Worm (Caenorhabditis elegans) whole organism, late embryonic: ENCODE results near the gene C05C8.1.

Experiments used
- ceh-19 ChIP-seq: fragments of 200-800 bp; sonication (Bioruptor generic); optimal IDR thresholded peaks from 2 replicates; lab custom pipeline; 2018; ENCODE audit warnings: mild to moderate bottlenecking, missing genetic modification characterization, missing compliant biosample characterization
- ceh-45 ChIP-seq: fragments of 200-800 bp; sonication (Bioruptor generic); IDR thresholded peaks from 2 replicates; pipeline ENCODE4 v1.3.6; 2022; ENCODE audit warnings: missing genetic modification reagents, missing genetic modification characterization, missing compliant biosample characterization
- ceh-48 ChIP-seq: sonication (generic microtip); optimal IDR thresholded peaks from 2 replicates; lab custom pipeline; 2016; ENCODE audit warnings: missing genetic modification characterization, inconsistent platforms, missing compliant biosample characterization
- hlh-30 ChIP-seq: sonication (generic microtip); optimal IDR thresholded peaks from 2 replicates; lab custom pipeline; 2017; ENCODE audit warnings: antibody characterized with exemption, missing genetic modification characterization, missing compliant biosample characterization; ENCODE audit not compliant: insufficient read depth
- lin-11 ChIP-seq: fragments of 200-800 bp; sonication (Bioruptor generic); optimal IDR thresholded peaks from 2 replicates; lab custom pipeline; 2018; ENCODE audit warnings: mild to moderate bottlenecking, missing genetic modification characterization, missing compliant biosample characterization
- nfya-1 ChIP-seq: sonication (generic microtip); optimal IDR thresholded peaks from 2 replicates; lab custom pipeline; 2017; ENCODE audit warnings: missing genetic modification characterization, mild to moderate bottlenecking, missing compliant biosample characterization, antibody characterized with exemption, moderate library complexity
- nhr-11 ChIP-seq: fragments of 150-350 bp; optimal IDR thresholded peaks from 2 replicates; lab custom pipeline; 2014; ENCODE audit warnings: missing biosample characterization, missing genetic modification characterization
- pag-3 ChIP-seq: sonication (generic microtip); optimal IDR thresholded peaks from 2 replicates; lab custom pipeline; 2016; ENCODE audit warnings: missing compliant biosample characterization, missing genetic modification characterization, borderline replicate concordance
- pha-4 ChIP-seq: fragments of 150-350 bp; optimal IDR thresholded peaks from 2 replicates; lab custom pipeline; 2018; ENCODE audit warnings: missing biosample characterization, missing genetic modification reagents, missing genetic modification characterization
- pros-1 ChIP-seq: fragments of 150-350 bp; optimal IDR thresholded peaks from 2 replicates; lab custom pipeline; 2014; ENCODE audit warnings: missing biosample characterization, missing genetic modification reagents, missing genetic modification characterization
- rnt-1 ChIP-seq: sonication (generic microtip); optimal IDR thresholded peaks from 2 replicates; lab custom pipeline; 2016; ENCODE audit warnings: missing genetic modification characterization, missing compliant biosample characterization
- sox-4 ChIP-seq: sonication (generic microtip); optimal IDR thresholded peaks from 2 replicates; lab custom pipeline; 2017; ENCODE audit warnings: mild to moderate bottlenecking, missing genetic modification characterization, inconsistent platforms, missing compliant biosample characterization
- unc-3 ChIP-seq, 2 experiments: fragments of 200-800 bp in 1 of 2; sonication (Bioruptor generic) in 1 of 2; sonication (generic microtip) in 1 of 2; conservative IDR thresholded peaks in 1 of 2; optimal IDR thresholded peaks in 1 of 2; 2 replicates each; pipeline versions ENCODE4 v1.3.6 to Lab custom; 2016 to 2022; ENCODE audit warnings: missing compliant biosample characterization in 2 of 2, missing genetic modification characterization in 2 of 2, missing genetic modification reagents in 1 of 2

DNA sequence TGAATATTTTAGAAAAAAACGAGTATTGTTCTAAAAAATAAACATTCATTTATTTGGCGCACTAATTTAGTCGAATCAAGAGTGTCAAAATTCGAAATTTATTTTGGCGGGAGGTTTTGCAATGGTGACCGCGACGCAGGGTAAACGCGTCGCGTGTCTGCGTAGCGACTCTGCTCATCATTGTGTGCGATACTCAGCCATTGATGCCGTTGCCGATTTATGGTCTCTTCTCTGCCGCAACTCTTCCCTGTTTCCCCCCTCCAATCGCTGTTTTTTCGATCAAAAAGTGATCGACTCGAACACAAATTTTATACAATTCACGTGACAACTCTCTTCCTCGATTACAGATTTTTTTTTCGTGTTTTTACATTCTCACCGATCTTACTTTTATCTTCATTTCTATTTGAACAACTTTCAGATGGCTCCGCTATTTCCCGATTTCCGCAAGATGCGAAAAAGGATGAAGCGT, 43.0 kb upstream of the C05C8.1 start, which contains the start of gene F09G2.2:
- no peak for TF ChIP-seq lin-11 (tag; lab: Kevin White, UChicago)
- TF ChIP-seq ceh-48, result no peak
- no peak for TF ChIP-seq ceh-45 (GFP tag; lab: Robert Waterston, UW)
- no peak for TF ChIP-seq unc-3 (GFP tag; conservative IDR thresholded peaks at IDR 0.05; lab: Robert Waterston, UW)
- no peak for TF ChIP-seq unc-3 (tag; optimal IDR thresholded peaks at IDR 0.05; lab: Kevin White, UChicago)
- TF ChIP-seq pha-4 (tag; lab: Kevin White, UChicago), result no peak
- TF ChIP-seq rnt-1 (tag; lab: Kevin White, UChicago), result peak; percentile 50
- TF ChIP-seq pag-3, result no peak
- TF ChIP-seq nhr-11, result no peak
- TF ChIP-seq sox-4 (tag; lab: Kevin White, UChicago), result no peak
- peak; percentile 20 for TF ChIP-seq pros-1 (tag; lab: Kevin White, UChicago)
- TF ChIP-seq hlh-30 (tag; lab: Kevin White, UChicago), result peak; percentile 43
- peak; percentile 88 for TF ChIP-seq nfya-1 (tag; lab: Kevin White, UChicago)
- TF ChIP-seq ceh-19 (GFP tag; lab: Kevin White, UChicago), result no peak
